Worm (Caenorhabditis elegans) whole organism, late embryonic: Measurements from ENCODE around the gene Y48A6B.9.

Source experiments
- F13H6.1 ChIP-seq: sonication (generic microtip); optimal IDR thresholded peaks from 2 replicates; lab custom pipeline; 2016; ENCODE audit warnings: missing genetic modification characterization, missing compliant biosample characterization
- fkh-10 ChIP-seq: fragments of 150-350 bp; optimal IDR thresholded peaks from 2 replicates; lab custom pipeline; 2014; ENCODE audit warnings: missing biosample characterization, missing genetic modification reagents, missing genetic modification characterization
- sox-4 ChIP-seq: sonication (generic microtip); optimal IDR thresholded peaks from 2 replicates; lab custom pipeline; 2017; ENCODE audit warnings: mild to moderate bottlenecking, missing genetic modification characterization, inconsistent platforms, missing compliant biosample characterization

ce11 chrIII:11063259-11063658 lies 30.3 kb downstream of the Y48A6B.9 start, which contains the start of gene rsa-2:
- TF ChIP-seq F13H6.1 (tag; lab: Kevin White, UChicago) (no peak), sox-4 (tag; lab: Kevin White, UChicago) (no peak), fkh-10 (GFP tag; lab: Kevin White, UChicago) (no peak)
